Worm (Caenorhabditis elegans) whole organism, late embryonic: ENCODE measurements around the gene F49F1.9.

Experiments
- Y22D7AL.16 ChIP-seq: sonication (generic microtip); optimal IDR thresholded peaks from 2 replicates; lab custom pipeline; 2016; ENCODE audit warnings: missing genetic modification characterization, missing compliant biosample characterization
- ceh-18 ChIP-seq: sonication (generic microtip); optimal IDR thresholded peaks from 2 replicates; lab custom pipeline; 2016; ENCODE audit warnings: missing genetic modification characterization, missing compliant biosample characterization
- elt-2 ChIP-seq: sonication (generic microtip); optimal IDR thresholded peaks from 2 replicates; lab custom pipeline; 2016; ENCODE audit warnings: missing genetic modification reagents, missing genetic modification characterization, missing compliant biosample characterization
- eyg-1 ChIP-seq: sonication (generic microtip); optimal IDR thresholded peaks from 2 replicates; lab custom pipeline; 2016; ENCODE audit warnings: missing genotype, missing genetic modification characterization, missing compliant biosample characterization
- gmeb-2 ChIP-seq: sonication (generic microtip); optimal IDR thresholded peaks from 2 replicates; lab custom pipeline; 2016; ENCODE audit warnings: missing genetic modification characterization, inconsistent platforms, missing compliant biosample characterization
- hlh-6 ChIP-seq: sonication (generic microtip); optimal IDR thresholded peaks from 2 replicates; lab custom pipeline; 2016; ENCODE audit warnings: missing genotype, missing genetic modification characterization, missing compliant biosample characterization
- hlh-8 ChIP-seq: sonication (generic microtip); optimal IDR thresholded peaks from 2 replicates; lab custom pipeline; 2016; ENCODE audit warnings: missing genotype, missing genetic modification characterization, missing compliant biosample characterization
- lin-11 ChIP-seq: fragments of 200-800 bp; sonication (Bioruptor generic); optimal IDR thresholded peaks from 2 replicates; lab custom pipeline; 2018; ENCODE audit warnings: mild to moderate bottlenecking, missing genetic modification characterization, missing compliant biosample characterization
- mec-3 ChIP-seq: sonication (generic microtip); optimal IDR thresholded peaks from 2 replicates; lab custom pipeline; 2016; ENCODE audit warnings: borderline replicate concordance, missing genetic modification characterization, missing compliant biosample characterization
- npax-4 ChIP-seq: sonication (generic microtip); optimal IDR thresholded peaks from 2 replicates; lab custom pipeline; 2016; ENCODE audit warnings: missing genetic modification characterization, missing compliant biosample characterization
- pat-9 ChIP-seq: fragments of 200-800 bp; sonication (Bioruptor generic); optimal IDR thresholded peaks from 2 replicates; lab custom pipeline; 2018; ENCODE audit warnings: mild to moderate bottlenecking, missing genetic modification characterization, moderate library complexity, missing compliant biosample characterization
- pqm-1 ChIP-seq: sonication (generic microtip); optimal IDR thresholded peaks from 2 replicates; lab custom pipeline; 2016; ENCODE audit warnings: missing genetic modification characterization, missing compliant biosample characterization
- tbx-2 ChIP-seq: sonication (generic microtip); optimal IDR thresholded peaks from 2 replicates; lab custom pipeline; 2016; ENCODE audit warnings: missing genetic modification characterization, missing compliant biosample characterization
- unc-86 ChIP-seq: sonication (generic microtip); optimal IDR thresholded peaks from 2 replicates; lab custom pipeline; 2016; ENCODE audit warnings: missing genetic modification characterization, missing compliant biosample characterization

- TF ChIP-seq unc-86 (tag; lab: Kevin White, UChicago), result no peak
- no peak for TF ChIP-seq Y22D7AL.16 (tag; lab: Kevin White, UChicago)
- TF ChIP-seq ceh-18, result no peak
- TF ChIP-seq gmeb-2 (tag; lab: Kevin White, UChicago), result no peak
- no peak for TF ChIP-seq pqm-1 (tag; lab: Kevin White, UChicago)
- no peak for TF ChIP-seq lin-11
- no peak for TF ChIP-seq hlh-8 (tag; lab: Kevin White, UChicago)
- TF ChIP-seq eyg-1 (tag; lab: Kevin White, UChicago), result no peak
- no peak for TF ChIP-seq hlh-6 (tag; lab: Kevin White, UChicago)
- no peak for TF ChIP-seq npax-4 (tag; lab: Kevin White, UChicago)
- no peak for TF ChIP-seq tbx-2
- TF ChIP-seq pat-9 (tag; lab: Kevin White, UChicago), result no peak
- no peak for TF ChIP-seq elt-2 (tag; lab: Kevin White, UChicago)
- TF ChIP-seq mec-3, result no peak
Measured at ce11 chrIV:4117432-4117831, 19.9 kb downstream of the F49F1.9 start, which contains the start of gene drd-50.
